Worm (Caenorhabditis elegans): Measurements from ENCODE around the gene D2062.4.

DNA sequence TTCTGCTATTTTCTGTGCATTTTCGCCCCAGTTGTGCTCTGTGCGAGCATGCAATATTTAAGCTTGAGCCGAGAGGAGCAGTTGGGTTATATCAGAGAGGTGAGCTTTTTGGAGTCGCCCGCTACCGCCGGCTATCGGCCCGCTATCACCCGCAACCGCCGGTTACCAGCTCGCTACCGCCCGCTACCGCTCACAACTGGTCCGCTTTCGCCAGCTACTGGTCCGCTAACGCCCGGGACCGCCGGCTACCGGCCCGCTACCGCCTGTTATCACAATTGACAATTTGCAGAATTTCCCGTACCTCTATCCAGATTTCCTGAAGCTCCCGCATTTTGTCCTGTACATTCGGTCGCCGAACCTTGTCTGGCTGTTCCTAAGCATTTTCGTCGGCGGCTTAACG lies 5.2 kb downstream of the D2062.4 start:
- TF ChIP-seq snpc-4 (tag; optimal IDR thresholded peaks at IDR 0.05) (no peak), hif-1 (tag; optimal IDR thresholded peaks at IDR 0.05) (no peak), nhr-48 (tag; optimal IDR thresholded peaks at IDR 0.05) (no peak), ZK546.5 (tag; optimal IDR thresholded peaks at IDR 0.05) (no peak)
